Fruit fly (Drosophila melanogaster): ENCODE results near the gene CG33286.

DNA sequence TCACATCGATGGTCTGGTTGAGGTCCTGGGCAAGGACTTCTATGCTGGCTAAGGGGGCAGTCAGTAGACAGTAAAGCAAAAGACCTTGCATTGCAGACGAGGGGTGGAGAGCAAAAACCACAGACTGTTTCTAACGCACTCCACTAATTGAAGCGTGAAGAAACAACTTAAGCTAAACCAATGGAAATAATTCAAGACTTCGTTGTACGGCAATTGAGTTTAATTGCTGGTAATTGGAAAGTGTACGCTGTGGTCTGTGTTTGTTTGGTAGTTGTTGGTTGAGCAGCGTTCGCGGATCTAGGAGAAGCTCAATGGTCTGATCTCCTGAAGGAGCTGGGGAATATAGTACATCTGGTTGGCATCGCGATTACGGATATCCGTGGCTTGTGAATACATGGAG lies 12.0 kb downstream of the CG33286 start, which contains the start of gene CG10587:
- TF ChIP-seq Mnt (GFP tag; optimal IDR thresholded peaks at IDR 0.05) (no peak), CG5204 (GFP tag; optimal IDR thresholded peaks at IDR 0.05) (no peak), CG1620 (GFP tag; optimal IDR thresholded peaks at IDR 0.05) (no peak), pad (GFP tag; optimal IDR thresholded peaks at IDR 0.05) (no peak), cic (GFP tag; optimal IDR thresholded peaks at IDR 0.05) (no peak), CG11617 (GFP tag; optimal IDR thresholded peaks at IDR 0.05) (no peak), Clk (GFP tag; optimal IDR thresholded peaks at IDR 0.05) (no peak), kay (GFP tag; ENCODE audit: borderline replicate concordance) (no peak), CG33017 (tag; optimal IDR thresholded peaks at IDR 0.05) (no peak), CG14711 (tag; optimal IDR thresholded peaks at IDR 0.05) (no peak), CG7101 (tag; optimal IDR thresholded peaks at IDR 0.05) (no peak), CG12768 (GFP tag; optimal IDR thresholded peaks at IDR 0.05) (no peak), ovo (GFP tag; optimal IDR thresholded peaks at IDR 0.05) (no peak), bab1 (GFP tag; optimal IDR thresholded peaks at IDR 0.05) (no peak)

Data from whole organism, adult.